Fruit fly (Drosophila melanogaster) whole organism, embryonic: Measurements from ENCODE around the gene Spx.
A peak's percentile ranks its signal among the peaks of the same experiment; 100 is the strongest.

ENCODE experiments used
- CG1024 ChIP-seq: fragments of 200-800 bp; sonication (Bioruptor generic); IDR thresholded peaks from 2 replicates; pipeline ENCODE4 v1.3.6; 2022; ENCODE audit warnings: missing biosample characterization, missing genetic modification characterization
- CG10565 ChIP-seq: fragments of 200-800 bp; sonication (Bioruptor generic); optimal IDR thresholded peaks from 3 replicates; lab custom pipeline; 2016; ENCODE audit warnings: missing biosample characterization, mild to moderate bottlenecking, missing genetic modification characterization
- CG12104 ChIP-seq: fragments of 200-800 bp; sonication (Bioruptor generic); optimal IDR thresholded peaks from 3 replicates; lab custom pipeline; 2016; ENCODE audit warnings: missing biosample characterization, missing genetic modification characterization
- CG12659 ChIP-seq: fragments of 200-800 bp; sonication (Bioruptor generic); optimal IDR thresholded peaks from 3 replicates; lab custom pipeline; 2017; ENCODE audit warnings: mild to moderate bottlenecking, missing biosample characterization, missing genetic modification reagents, missing genetic modification characterization
- CG14860 ChIP-seq: fragments of 200-800 bp; sonication (Bioruptor generic); IDR thresholded peaks from 3 replicates; pipeline ENCODE4 v1.3.6; 2022; ENCODE audit warnings: missing biosample characterization, missing genetic modification characterization; ENCODE audit not compliant: partially characterized antibody
- CG15269 ChIP-seq: fragments of 200-800 bp; sonication (Bioruptor generic); optimal IDR thresholded peaks from 2 replicates; lab custom pipeline; 2018; ENCODE audit warnings: missing biosample characterization, mild to moderate bottlenecking, missing genetic modification characterization, moderate library complexity
- CG1529 ChIP-seq: fragments of 200-800 bp; sonication (Bioruptor generic); optimal IDR thresholded peaks from 3 replicates; lab custom pipeline; 2018; ENCODE audit warnings: missing biosample characterization, missing genetic modification characterization
- CG15696 ChIP-seq: fragments of 200-800 bp; sonication (Bioruptor generic); optimal IDR thresholded peaks from 2 replicates; lab custom pipeline; 2019; ENCODE audit warnings: missing biosample characterization, mild to moderate bottlenecking, missing genetic modification characterization, moderate library complexity
- CG1602 ChIP-seq: fragments of 200-800 bp; sonication (Bioruptor generic); optimal IDR thresholded peaks from 3 replicates; lab custom pipeline; 2016; ENCODE audit warnings: missing biosample characterization, missing genetic modification characterization
- CG16815 ChIP-seq: fragments of 200-800 bp; sonication (Bioruptor generic); optimal IDR thresholded peaks from 3 replicates; lab custom pipeline; 2017; ENCODE audit warnings: missing biosample characterization, mild to moderate bottlenecking, missing genetic modification characterization
- CG18011 ChIP-seq: fragments of 200-800 bp; sonication (Bioruptor generic); optimal IDR thresholded peaks from 2 replicates; lab custom pipeline; 2017; ENCODE audit warnings: missing biosample characterization, missing genetic modification characterization, mild to moderate bottlenecking, moderate library complexity, missing genotype
- CG2116 ChIP-seq: fragments of 200-800 bp; sonication (Bioruptor generic); optimal IDR thresholded peaks from 3 replicates; lab custom pipeline; 2018; ENCODE audit warnings: missing biosample characterization, mild to moderate bottlenecking, missing genetic modification characterization
- CG31224 ChIP-seq: fragments of 200-800 bp; sonication (Bioruptor generic); IDR thresholded peaks from 2 replicates; pipeline ENCODE4 v1.3.6; 2022; ENCODE audit warnings: missing biosample characterization, missing genetic modification characterization
- CG3847 ChIP-seq: fragments of 200-800 bp; sonication (Bioruptor generic); IDR thresholded peaks from 2 replicates; pipeline ENCODE4 v1.3.6; 2022; ENCODE audit warnings: missing biosample characterization, missing genetic modification characterization
- CG4730 ChIP-seq: fragments of 200-800 bp; sonication (Bioruptor generic); IDR thresholded peaks from 2 replicates; pipeline ENCODE4 v1.3.6; 2022; ENCODE audit warnings: missing biosample characterization, missing genetic modification characterization
- CG4854 ChIP-seq: fragments of 200-800 bp; sonication (Bioruptor generic); optimal IDR thresholded peaks from 2 replicates; lab custom pipeline; 2016; ENCODE audit warnings: missing biosample characterization, missing genetic modification characterization, inconsistent platforms
- CG6254 ChIP-seq: fragments of 200-800 bp; sonication (Bioruptor generic); optimal IDR thresholded peaks from 3 replicates; lab custom pipeline; 2017; ENCODE audit warnings: mild to moderate bottlenecking, missing biosample characterization, missing genetic modification reagents, missing genetic modification characterization
- CG7839 ChIP-seq: fragments of 200-800 bp; sonication (Bioruptor generic); optimal IDR thresholded peaks from 3 replicates; lab custom pipeline; 2018; ENCODE audit warnings: missing biosample characterization, mild to moderate bottlenecking, missing genetic modification characterization, moderate library complexity
- CG8359 ChIP-seq: fragments of 200-800 bp; sonication (Bioruptor generic); optimal IDR thresholded peaks from 2 replicates; lab custom pipeline; 2017; ENCODE audit warnings: missing biosample characterization, mild to moderate bottlenecking, missing genetic modification characterization, borderline replicate concordance
- CG8388 ChIP-seq: fragments of 200-800 bp; sonication (Bioruptor generic); optimal IDR thresholded peaks from 2 replicates; lab custom pipeline; 2019; ENCODE audit warnings: missing biosample characterization, mild to moderate bottlenecking, missing genetic modification characterization, moderate library complexity
- CG9932 ChIP-seq: fragments of 200-800 bp; sonication (Bioruptor generic); IDR thresholded peaks from 2 replicates; pipeline ENCODE4 v1.3.6; 2022; ENCODE audit warnings: missing biosample characterization, missing genetic modification characterization
- Camta ChIP-seq: fragments of 200-800 bp; sonication (Bioruptor generic); optimal IDR thresholded peaks from 2 replicates; lab custom pipeline; 2016; ENCODE audit warnings: missing biosample characterization, missing genetic modification characterization
- Chrac-16 ChIP-seq: fragments of 200-800 bp; sonication (Bioruptor generic); optimal IDR thresholded peaks from 3 replicates; lab custom pipeline; 2016; ENCODE audit warnings: missing biosample characterization, missing genetic modification characterization
- Gsc ChIP-seq: fragments of 200-800 bp; sonication (Bioruptor generic); IDR thresholded peaks from 2 replicates; pipeline ENCODE4 v1.3.6; 2022; ENCODE audit warnings: missing biosample characterization, missing genetic modification characterization
- Meics ChIP-seq: fragments of 200-800 bp; sonication (Bioruptor generic); optimal IDR thresholded peaks from 2 replicates; lab custom pipeline; 2017; ENCODE audit warnings: missing biosample characterization, mild to moderate bottlenecking, missing genetic modification characterization
- Mrtf ChIP-seq: fragments of 200-800 bp; sonication (Bioruptor generic); IDR thresholded peaks from 3 replicates; pipeline ENCODE4 v1.3.6; 2022; ENCODE audit warnings: missing biosample characterization, missing genetic modification characterization
- NfI ChIP-seq: fragments of 200-800 bp; sonication (Bioruptor generic); optimal IDR thresholded peaks from 3 replicates; lab custom pipeline; 2018; ENCODE audit warnings: missing biosample characterization, mild to moderate bottlenecking, missing genetic modification characterization, moderate library complexity
- Oli ChIP-seq: fragments of 200-800 bp; sonication (Bioruptor generic); optimal IDR thresholded peaks from 2 replicates; lab custom pipeline; 2018; ENCODE audit warnings: missing biosample characterization, mild to moderate bottlenecking, missing genetic modification characterization, moderate library complexity
- Optix ChIP-seq: fragments of 200-800 bp; sonication (Bioruptor generic); IDR thresholded peaks from 3 replicates; pipeline ENCODE4 v1.3.6; 2022; ENCODE audit warnings: missing biosample characterization, missing genetic modification characterization
- PHDP ChIP-seq: fragments of 200-800 bp; sonication (Bioruptor generic); optimal IDR thresholded peaks from 3 replicates; lab custom pipeline; 2018; ENCODE audit warnings: missing biosample characterization, mild to moderate bottlenecking, missing genetic modification characterization, moderate library complexity
- Spps ChIP-seq: fragments of 200-800 bp; sonication (Bioruptor generic); optimal IDR thresholded peaks from 2 replicates; lab custom pipeline; 2018; ENCODE audit warnings: missing biosample characterization, mild to moderate bottlenecking, missing genetic modification characterization
- Ssrp ChIP-seq: fragments of 200-800 bp; sonication (Bioruptor generic); optimal IDR thresholded peaks from 2 replicates; lab custom pipeline; 2018; ENCODE audit warnings: missing biosample characterization, mild to moderate bottlenecking, missing genetic modification characterization, moderate library complexity
- abd-A ChIP-seq: fragments of 200-800 bp; sonication (Bioruptor generic); optimal IDR thresholded peaks from 3 replicates; lab custom pipeline; 2019; ENCODE audit warnings: missing biosample characterization, mild to moderate bottlenecking, missing genetic modification characterization, moderate library complexity
- cas ChIP-seq: fragments of 200-800 bp; sonication (Bioruptor generic); IDR thresholded peaks from 2 replicates; pipeline ENCODE4 v1.3.6; 2022; ENCODE audit warnings: missing biosample characterization, missing genetic modification characterization
- crc ChIP-seq: fragments of 200-800 bp; sonication (Bioruptor generic); optimal IDR thresholded peaks from 2 replicates; lab custom pipeline; 2016; ENCODE audit warnings: missing biosample characterization, missing genetic modification characterization
- dati ChIP-seq: fragments of 200-800 bp; sonication (Bioruptor generic); IDR thresholded peaks from 2 replicates; pipeline ENCODE4 v1.3.6; 2022; ENCODE audit warnings: missing biosample characterization, missing genetic modification characterization
- dysf ChIP-seq: fragments of 200-800 bp; sonication (Bioruptor generic); IDR thresholded peaks from 3 replicates; pipeline ENCODE4 v1.3.6; 2022; ENCODE audit warnings: missing biosample characterization, missing genetic modification characterization
- gsb ChIP-seq: fragments of 200-800 bp; sonication (Bioruptor generic); IDR thresholded peaks from 2 replicates; pipeline ENCODE4 v1.3.6; 2022; ENCODE audit warnings: missing biosample characterization, missing genetic modification characterization
- kah ChIP-seq: fragments of 200-800 bp; sonication (Bioruptor generic); optimal IDR thresholded peaks from 2 replicates; lab custom pipeline; 2018; ENCODE audit warnings: missing biosample characterization, mild to moderate bottlenecking, missing genetic modification characterization
- lab ChIP-seq: fragments of 200-800 bp; sonication (Bioruptor generic); optimal IDR thresholded peaks from 3 replicates; lab custom pipeline; 2017; ENCODE audit warnings: missing biosample characterization, missing genetic modification characterization, mild to moderate bottlenecking, moderate library complexity, missing genetic modification reagents
- lmd ChIP-seq: fragments of 200-800 bp; sonication (Bioruptor generic); IDR thresholded peaks from 2 replicates; pipeline ENCODE4 v1.3.6; 2022; ENCODE audit warnings: missing biosample characterization, missing genetic modification characterization
- ranshi ChIP-seq: fragments of 200-800 bp; sonication (Bioruptor generic); IDR thresholded peaks from 2 replicates; pipeline ENCODE4 v1.3.6; 2022; ENCODE audit warnings: missing biosample characterization, missing genetic modification characterization
- sc ChIP-seq, 3 experiments: fragments of >200 bp in 2 of 3; fragments of 200-800 bp in 1 of 3; sonication (Bioruptor generic) in 1 of 3; optimal IDR thresholded peaks; 2 replicates in 2 of 3; 3 replicates in 1 of 3; lab custom pipeline; 2017; ENCODE audit warnings: mild to moderate bottlenecking in 1 of 3, missing biosample characterization in 1 of 3, missing genetic modification characterization in 1 of 3, missing genetic modification reagents in 1 of 3
- sens ChIP-seq: fragments of 200-800 bp; sonication (Bioruptor generic); peaks from one replicate; lab custom pipeline; 2016; ENCODE audit warnings: missing biosample characterization, missing genetic modification characterization
- tap ChIP-seq: fragments of 200-800 bp; optimal IDR thresholded peaks from 3 replicates; lab custom pipeline; 2019; ENCODE audit warnings: missing biosample characterization, mild to moderate bottlenecking, missing genetic modification characterization, moderate library complexity
- tin ChIP-seq: fragments of 200-800 bp; sonication (Bioruptor generic); optimal IDR thresholded peaks from 3 replicates; lab custom pipeline; 2016; ENCODE audit warnings: missing biosample characterization, missing genetic modification characterization
- z ChIP-seq: fragments of 200-800 bp; sonication (Bioruptor generic); IDR thresholded peaks from 3 replicates; pipeline ENCODE4 v1.3.6; 2022; ENCODE audit warnings: missing biosample characterization, missing genetic modification characterization

Gene Spx

DNA sequence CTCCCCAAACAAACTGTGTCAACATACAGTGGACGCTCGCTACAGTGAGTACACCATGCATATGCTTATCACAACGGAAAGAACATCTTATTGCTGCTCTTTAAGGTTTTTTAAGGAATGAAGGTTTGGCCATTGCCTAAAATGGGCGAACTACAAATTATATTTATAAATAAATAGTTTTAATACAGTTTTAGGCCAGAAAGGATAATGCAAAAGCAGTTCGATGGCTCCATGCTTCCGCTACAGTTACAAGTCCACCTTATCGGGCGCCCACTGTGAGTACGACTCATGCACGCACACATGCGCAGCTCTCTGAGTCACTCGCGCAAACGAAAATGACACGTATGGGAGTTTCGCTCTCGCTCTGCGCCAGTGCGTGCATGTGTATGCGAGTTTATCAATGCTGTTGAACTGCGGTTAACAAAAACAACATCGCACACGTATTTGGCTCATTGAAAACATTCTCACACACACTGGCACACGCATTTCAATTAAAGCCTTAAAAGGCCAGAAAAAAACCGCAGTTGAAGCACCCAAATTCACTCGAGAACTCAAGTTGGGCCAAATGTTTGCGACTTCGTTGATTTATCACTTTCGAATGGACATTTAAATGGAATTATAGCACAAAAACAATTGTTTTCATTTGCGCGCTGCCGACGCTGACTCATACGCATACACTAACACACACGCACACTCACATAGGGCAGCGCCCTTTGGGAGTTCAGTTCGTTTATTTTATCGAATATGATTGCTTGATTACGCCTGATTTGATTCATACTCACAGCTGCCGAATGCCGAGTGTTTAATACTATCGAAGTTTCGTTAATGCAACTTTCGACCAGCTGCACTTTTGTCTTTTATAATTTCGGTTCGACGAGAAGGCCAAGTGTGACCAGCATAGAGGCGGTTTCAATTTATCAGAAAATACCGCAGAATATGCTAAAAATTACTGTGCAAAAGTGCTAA is 31.1 kb upstream of the Spx start, which contains the start of gene sqh (continued):
- TF ChIP-seq kah (peak; percentile 77), tin (GFP tag; lab: Kevin White, UChicago) (peak; percentile 78), Spps (peak; percentile 36), Oli (tag; lab: Kevin White, UChicago) (peak; percentile 90), CG8388 (GFP tag; lab: Kevin White, UChicago) (peak; percentile 81), Optix (GFP tag; lab: Robert Waterston, UW) (peak; percentile 84), CG8359 (GFP tag; lab: Kevin White, UChicago) (peak; percentile 79), Gsc (GFP tag; lab: Robert Waterston, UW) (peak; percentile 85), dysf (GFP tag; lab: Robert Waterston, UW) (peak; percentile 95), gsb (peak; percentile 79), CG6254 (GFP tag; lab: Kevin White, UChicago) (peak; percentile 69), CG4854 (GFP tag; lab: Kevin White, UChicago) (peak; percentile 46), Mrtf (GFP tag; lab: Robert Waterston, UW) (peak; percentile 86), CG18011 (GFP tag; lab: Kevin White, UChicago) (peak; percentile 73), CG7839 (tag; lab: Kevin White, UChicago) (peak; percentile 92), lmd (GFP tag; lab: Robert Waterston, UW) (peak; percentile 96), crc (no peak), CG10565 (no peak), Chrac-16 (GFP tag; lab: Kevin White, UChicago) (peak; percentile 82), CG1529 (peak; percentile 90), Meics (GFP tag; lab: Kevin White, UChicago) (peak; percentile 91), tap (tag; lab: Kevin White, UChicago) (peak; percentile 77), dati (GFP tag; lab: Robert Waterston, UW) (peak; percentile 26; the same call in 1 of the 2 replicates), CG14860 (GFP tag; lab: Robert Waterston, UW) (no peak), sens (peak; percentile 92), CG2116 (GFP tag; lab: Kevin White, UChicago) (peak; percentile 56), CG31224 (GFP tag; lab: Robert Waterston, UW) (peak; percentile 83), CG16815 (GFP tag; lab: Kevin White, UChicago) (peak; percentile 89), CG15269 (tag; lab: Kevin White, UChicago) (peak; percentile 93), Ssrp (tag; lab: Kevin White, UChicago) (peak; percentile 84), NfI (GFP tag; lab: Kevin White, UChicago) (peak; percentile 89), PHDP (tag; lab: Kevin White, UChicago) (peak; percentile 88), CG15696 (tag; lab: Kevin White, UChicago) (peak; percentile 76), cas (peak; percentile 55; the same call in 1 of the 2 replicates), z (GFP tag; lab: Robert Waterston, UW) (peak; percentile 93), lab (peak; percentile 91), Camta (GFP tag; lab: Kevin White, UChicago) (peak; percentile 20), CG12104 (peak; percentile 78), CG1024 (GFP tag; lab: Robert Waterston, UW) (peak; percentile 38; the same call in 1 of the 2 replicates), CG9932 (GFP tag; lab: Robert Waterston, UW) (peak; percentile 89), CG3847 (GFP tag; lab: Robert Waterston, UW) (peak; percentile 93), abd-A (tag; lab: Kevin White, UChicago) (peak; percentile 37), sc (optimal IDR thresholded peaks at IDR 0.05; lab: Kevin White, UChicago) (no peak), sc (GFP tag; optimal IDR thresholded peaks at IDR 0.05; lab: Kevin White, UChicago) (peak; percentile 72), ranshi (GFP tag; lab: Robert Waterston, UW) (peak; percentile 83), CG4730 (GFP tag; lab: Robert Waterston, UW) (peak; percentile 84), CG12659 (peak; percentile 93), CG1602 (GFP tag; lab: Kevin White, UChicago) (peak; percentile 68)
